Worm (Caenorhabditis elegans): ENCODE results near the gene nep-22.

Gene nep-22

ce11 chrX:9034310-9034709 lies at the start of gene nep-22:
TSS of gene nep-22 (plus strand) at chrX:9034554.
- TF ChIP-seq tra-4 (tag; optimal IDR thresholded peaks at IDR 0.05): no peak
- TF ChIP-seq ets-7 (tag; optimal IDR thresholded peaks at IDR 0.05): no peak
- TF ChIP-seq ceh-36 (tag; optimal IDR thresholded peaks at IDR 0.05): peak; percentile 7

- TF ChIP-seq ceh-13 (GFP tag; optimal IDR thresholded peaks at IDR 0.05) (no peak), tbx-11 (GFP tag; IDR thresholded peaks at IDR 0.05) (no peak), ama-1 (optimal IDR thresholded peaks at IDR 0.05) (no peak), sea-1 (GFP tag; conservative IDR thresholded peaks at IDR 0.05) (no peak), pes-1 (GFP tag; IDR thresholded peaks at IDR 0.05) (no peak), tbx-37 (GFP tag; conservative IDR thresholded peaks at IDR 0.05) (no peak), aly-1 (tag; optimal IDR thresholded peaks at IDR 0.05) (no peak), F13C5.2 (tag; optimal IDR thresholded peaks at IDR 0.05) (no peak), scrt-1 (GFP tag; IDR thresholded peaks at IDR 0.05) (no peak), tra-4 (tag; optimal IDR thresholded peaks at IDR 0.05) (no peak), flt-1 (GFP tag; IDR thresholded peaks at IDR 0.05) (no peak), ceh-36 (tag; optimal IDR thresholded peaks at IDR 0.05) (no peak), B0310.2 (tag; optimal IDR thresholded peaks at IDR 0.05) (no peak), hmbx-1 (tag; optimal IDR thresholded peaks at IDR 0.05) (no peak), hmg-4 (GFP tag; optimal IDR thresholded peaks at IDR 0.05) (no peak), hnd-1 (tag; optimal IDR thresholded peaks at IDR 0.05) (no peak), ets-7 (tag; optimal IDR thresholded peaks at IDR 0.05) (no peak)
Observed at ce11 chrX:8986452-8986851, 47.9 kb upstream of the nep-22 start.

- TF ChIP-seq ets-7 (tag; optimal IDR thresholded peaks at IDR 0.05) (no peak), aly-1 (tag; optimal IDR thresholded peaks at IDR 0.05) (no peak), hmg-4 (GFP tag; optimal IDR thresholded peaks at IDR 0.05) (no peak), B0310.2 (tag; optimal IDR thresholded peaks at IDR 0.05) (no peak), ama-1 (optimal IDR thresholded peaks at IDR 0.05) (no peak), hnd-1 (tag; optimal IDR thresholded peaks at IDR 0.05) (no peak), tbx-37 (GFP tag; conservative IDR thresholded peaks at IDR 0.05) (no peak), sea-1 (GFP tag; conservative IDR thresholded peaks at IDR 0.05) (no peak), pes-1 (GFP tag; IDR thresholded peaks at IDR 0.05) (no peak), scrt-1 (GFP tag; IDR thresholded peaks at IDR 0.05) (no peak), ceh-13 (GFP tag; optimal IDR thresholded peaks at IDR 0.05) (no peak), ceh-36 (tag; optimal IDR thresholded peaks at IDR 0.05) (no peak), F13C5.2 (tag; optimal IDR thresholded peaks at IDR 0.05) (no peak)
Observed at ce11 chrX:8987828-8988227, 46.5 kb upstream of the nep-22 start, which contains the start of gene twk-18. TSS of gene twk-18 (plus strand) at chrX:8988128.

- TF ChIP-seq pes-1 (GFP tag; IDR thresholded peaks at IDR 0.05) (no peak), tbx-37 (GFP tag; conservative IDR thresholded peaks at IDR 0.05) (no peak), tra-4 (tag; optimal IDR thresholded peaks at IDR 0.05) (no peak), flt-1 (GFP tag; IDR thresholded peaks at IDR 0.05) (no peak), B0310.2 (tag; optimal IDR thresholded peaks at IDR 0.05) (no peak), ama-1 (optimal IDR thresholded peaks at IDR 0.05) (no peak), aly-1 (tag; optimal IDR thresholded peaks at IDR 0.05) (no peak), ceh-36 (tag; optimal IDR thresholded peaks at IDR 0.05) (no peak), F13C5.2 (tag; optimal IDR thresholded peaks at IDR 0.05) (no peak)
Observed at ce11 chrX:8991856-8992456, 42.4 kb upstream of the nep-22 start, which contains the start of gene C24A3.4. TSS of gene C24A3.4 (plus strand) at chrX:8992406.

- peak; percentile 22 for TF ChIP-seq hmg-4 (GFP tag; optimal IDR thresholded peaks at IDR 0.05)
- no peak for TF ChIP-seq flt-1 (GFP tag; IDR thresholded peaks at IDR 0.05)
- TF ChIP-seq ceh-13 (GFP tag; optimal IDR thresholded peaks at IDR 0.05): no peak
- peak; percentile 32 for TF ChIP-seq F13C5.2 (tag; optimal IDR thresholded peaks at IDR 0.05)
Observed at ce11 chrX:8995527-8995946, 38.8 kb upstream of the nep-22 start.

ce11 chrX:8996496-8997116 lies 37.7 kb upstream of the nep-22 start:
- TF ChIP-seq hmbx-1 (tag; optimal IDR thresholded peaks at IDR 0.05): no peak
- TF ChIP-seq pes-1 (GFP tag; IDR thresholded peaks at IDR 0.05): no peak
- no peak for TF ChIP-seq ceh-36 (tag; optimal IDR thresholded peaks at IDR 0.05)
- no peak for TF ChIP-seq tbx-11 (GFP tag; IDR thresholded peaks at IDR 0.05)
- TF ChIP-seq B0310.2 (tag; optimal IDR thresholded peaks at IDR 0.05): no peak
- no peak for TF ChIP-seq tbx-37 (GFP tag; conservative IDR thresholded peaks at IDR 0.05)
- TF ChIP-seq tra-4 (tag; optimal IDR thresholded peaks at IDR 0.05): no peak

ce11 chrX:8997450-8998075 lies 36.8 kb upstream of the nep-22 start, which contains the start of gene C24A3.2:
TSS of gene C24A3.2 (plus strand) at chrX:8997500.
- TF ChIP-seq scrt-1 (GFP tag; IDR thresholded peaks at IDR 0.05): no peak
- TF ChIP-seq hnd-1 (tag; optimal IDR thresholded peaks at IDR 0.05): no peak
- TF ChIP-seq hmg-4 (GFP tag; optimal IDR thresholded peaks at IDR 0.05): no peak
- TF ChIP-seq flt-1 (GFP tag; IDR thresholded peaks at IDR 0.05): no peak
- no peak for TF ChIP-seq tra-4 (tag; optimal IDR thresholded peaks at IDR 0.05)
- no peak for TF ChIP-seq ets-7 (tag; optimal IDR thresholded peaks at IDR 0.05)
- TF ChIP-seq ceh-13 (GFP tag; optimal IDR thresholded peaks at IDR 0.05): no peak
- no peak for TF ChIP-seq ceh-36 (tag; optimal IDR thresholded peaks at IDR 0.05)
- TF ChIP-seq tbx-37 (GFP tag; conservative IDR thresholded peaks at IDR 0.05): no peak
- TF ChIP-seq B0310.2 (tag; optimal IDR thresholded peaks at IDR 0.05): no peak
- TF ChIP-seq ama-1 (optimal IDR thresholded peaks at IDR 0.05): no peak

- TF ChIP-seq tbx-37 (GFP tag; conservative IDR thresholded peaks at IDR 0.05) (no peak), sea-1 (GFP tag; conservative IDR thresholded peaks at IDR 0.05) (no peak), B0310.2 (tag; optimal IDR thresholded peaks at IDR 0.05) (no peak)
Observed at ce11 chrX:8998809-8999208, 35.5 kb upstream of the nep-22 start, which contains the start of gene C24A3.1. TSS of gene C24A3.1 (plus strand) at chrX:8999071.

Measured in whole organism, early embryonic.